Worm (Caenorhabditis elegans) whole organism, L2 larva: ENCODE results near the gene C17B7.5.
A peak's percentile ranks its signal among the peaks of the same experiment; 100 is the strongest.

ENCODE experiments used
- C34F6.9 ChIP-seq: fragments of 150-350 bp; optimal IDR thresholded peaks from 2 replicates; lab custom pipeline; 2014; ENCODE audit warnings: missing biosample characterization, missing genetic modification characterization
- aly-2 ChIP-seq: fragments of 150-350 bp; optimal IDR thresholded peaks from 2 replicates; lab custom pipeline; 2014; ENCODE audit warnings: missing biosample characterization, missing genetic modification characterization
- ama-1 ChIP-seq: fragments of 150-350 bp; optimal IDR thresholded peaks from 2 replicates; lab custom pipeline; 2018; ENCODE audit warnings: inconsistent platforms
- blmp-1 ChIP-seq: sonication (generic microtip); optimal IDR thresholded peaks from 2 replicates; lab custom pipeline; 2017; ENCODE audit warnings: missing genetic modification characterization, mild to moderate bottlenecking, missing compliant biosample characterization, antibody characterized with exemption, moderate library complexity; ENCODE audit not compliant: insufficient read depth
- ceh-16 ChIP-seq: fragments of 150-350 bp; optimal IDR thresholded peaks from 2 replicates; lab custom pipeline; 2014; ENCODE audit warnings: missing biosample characterization, missing genetic modification characterization
- ceh-82 ChIP-seq: fragments of 150-350 bp; optimal IDR thresholded peaks from 2 replicates; lab custom pipeline; 2014; ENCODE audit warnings: missing biosample characterization, missing genetic modification characterization
- crh-2 ChIP-seq: sonication (generic microtip); optimal IDR thresholded peaks from 2 replicates; lab custom pipeline; 2017; ENCODE audit warnings: missing biosample characterization, missing genetic modification characterization
- egl-27 ChIP-seq: sonication (generic microtip); optimal IDR thresholded peaks from 3 replicates; lab custom pipeline; 2017; ENCODE audit warnings: missing biosample characterization, missing genetic modification reagents, missing genetic modification characterization
- elt-3 ChIP-seq: sonication (generic microtip); optimal IDR thresholded peaks from 2 replicates; lab custom pipeline; 2017; ENCODE audit warnings: missing biosample characterization, missing genetic modification characterization
- fos-1 ChIP-seq: fragments of 150-350 bp; optimal IDR thresholded peaks from 2 replicates; lab custom pipeline; 2014; ENCODE audit warnings: missing biosample characterization, missing genetic modification characterization
- gmeb-1 ChIP-seq: fragments of 150-350 bp; optimal IDR thresholded peaks from 2 replicates; lab custom pipeline; 2014; ENCODE audit warnings: missing biosample characterization, missing genetic modification characterization
- lin-11 ChIP-seq: fragments of 150-350 bp; sonication (generic microtip); optimal IDR thresholded peaks from 2 replicates; lab custom pipeline; 2014; ENCODE audit warnings: missing biosample characterization, missing genetic modification characterization, inconsistent platforms, mixed read lengths
- mdl-1 ChIP-seq, 2 experiments: fragments of 150-350 bp in 1 of 2; sonication (generic microtip) in 1 of 2; optimal IDR thresholded peaks; 2 replicates each; lab custom pipeline; 2017; ENCODE audit warnings: missing biosample characterization in 2 of 2, missing genetic modification characterization in 2 of 2
- nhr-129 ChIP-seq: fragments of 150-350 bp; optimal IDR thresholded peaks from 2 replicates; lab custom pipeline; 2014; ENCODE audit warnings: missing biosample characterization, missing genetic modification characterization
- nhr-21 ChIP-seq: fragments of 150-350 bp; optimal IDR thresholded peaks from 2 replicates; lab custom pipeline; 2014; ENCODE audit warnings: missing biosample characterization, missing genetic modification characterization
- nhr-237 ChIP-seq: fragments of 150-350 bp; optimal IDR thresholded peaks from 2 replicates; lab custom pipeline; 2014; ENCODE audit warnings: missing biosample characterization, missing genetic modification characterization
- nhr-25 ChIP-seq: fragments of 150-350 bp; sonication (generic microtip); optimal IDR thresholded peaks from 3 replicates; lab custom pipeline; 2014; ENCODE audit warnings: missing biosample characterization, missing genetic modification characterization
- peb-1 ChIP-seq: fragments of 150-350 bp; optimal IDR thresholded peaks from 2 replicates; lab custom pipeline; 2014; ENCODE audit warnings: missing biosample characterization, missing genetic modification characterization
- sem-4 ChIP-seq: fragments of 150-350 bp; optimal IDR thresholded peaks from 2 replicates; lab custom pipeline; 2014; ENCODE audit warnings: missing biosample characterization, missing genetic modification reagents, missing genetic modification characterization
- skn-1 ChIP-seq: sonication (generic microtip); optimal IDR thresholded peaks from 2 replicates; lab custom pipeline; 2017; ENCODE audit warnings: missing biosample characterization, missing genetic modification characterization
- sma-3 ChIP-seq: sonication (generic microtip); optimal IDR thresholded peaks from 2 replicates; lab custom pipeline; 2016; ENCODE audit warnings: missing genetic modification reagents, missing genetic modification characterization, missing compliant biosample characterization
- sma-9 ChIP-seq, 2 experiments: fragments of 150-350 bp in 1 of 2; sonication (generic microtip) in 1 of 2; optimal IDR thresholded peaks; 2 replicates each; lab custom pipeline; 2014 to 2016; ENCODE audit warnings: missing genetic modification characterization in 2 of 2, mild to moderate bottlenecking in 1 of 2, missing biosample characterization in 1 of 2, missing compliant biosample characterization in 1 of 2, missing genetic modification reagents in 1 of 2, moderate library complexity in 1 of 2
- snpc-4 ChIP-seq: fragments of 150-350 bp; optimal IDR thresholded peaks from 2 replicates; lab custom pipeline; 2014; ENCODE audit warnings: missing biosample characterization, missing genetic modification characterization
- unc-39 ChIP-seq: fragments of 150-350 bp; optimal IDR thresholded peaks from 2 replicates; lab custom pipeline; 2014; ENCODE audit warnings: missing biosample characterization, missing genetic modification characterization
- unc-55 ChIP-seq: fragments of 150-350 bp; sonication (generic microtip); optimal IDR thresholded peaks from 3 replicates; lab custom pipeline; 2014; ENCODE audit warnings: missing biosample characterization, missing genetic modification reagents, missing genetic modification characterization
- zag-1 ChIP-seq: fragments of 150-350 bp; optimal IDR thresholded peaks from 2 replicates; lab custom pipeline; 2014; ENCODE audit warnings: missing biosample characterization, missing genetic modification characterization
- ztf-1 ChIP-seq: fragments of 200-800 bp; sonication (Bioruptor generic); conservative IDR thresholded peaks from 2 replicates; pipeline ENCODE4 v1.3.6; 2022; ENCODE audit warnings: missing genetic modification characterization, missing compliant biosample characterization
- ztf-4 ChIP-seq: fragments of 150-350 bp; optimal IDR thresholded peaks from 2 replicates; lab custom pipeline; 2014; ENCODE audit warnings: missing biosample characterization, missing genetic modification characterization

The C17B7.5 gene

DNA sequence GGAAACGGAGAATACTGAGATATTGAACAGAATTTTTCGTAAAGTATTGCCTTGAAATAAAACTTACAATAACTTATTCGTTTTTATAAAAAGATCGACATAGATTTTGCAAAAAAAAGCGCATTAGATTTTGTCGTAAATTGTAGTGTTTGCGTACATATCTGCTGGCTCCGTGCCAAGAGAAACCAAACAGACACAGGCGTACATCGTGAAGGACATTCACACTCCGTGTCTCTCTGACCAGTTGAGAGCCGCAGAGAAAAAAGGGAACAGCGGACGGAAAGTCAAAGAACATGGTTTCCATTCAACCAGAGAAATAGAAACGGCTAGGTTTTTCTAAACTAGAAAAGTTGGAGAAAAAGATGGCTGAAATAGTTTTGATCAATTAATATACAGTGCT, 18.1 kb upstream of the C17B7.5 start, which contains the start of gene arrd-19 (continued):
- TF ChIP-seq skn-1 (tag; lab: Kevin White, UChicago) (no peak), egl-27 (peak; percentile 78)

- TF ChIP-seq ztf-4 (tag; lab: Kevin White, UChicago) (no peak), sma-9 (GFP tag; optimal IDR thresholded peaks at IDR 0.05; lab: Kevin White, UChicago) (peak; percentile 70), sma-9 (tag; optimal IDR thresholded peaks at IDR 0.05; lab: Kevin White, UChicago) (no peak)
Measured at ce11 chrV:3316108-3316507, 17.3 kb upstream of the C17B7.5 start, which contains the start of gene F35F10.1. F35F10.1 (plus strand) TSS chrV:3316307.

- no peak for TF ChIP-seq sem-4 (tag; lab: Kevin White, UChicago)
- TF ChIP-seq mdl-1 (tag; optimal IDR thresholded peaks at IDR 0.05; lab: Kevin White, UChicago), result no peak
- no peak for TF ChIP-seq nhr-21
- no peak for TF ChIP-seq aly-2 (tag; lab: Kevin White, UChicago)
- no peak for TF ChIP-seq nhr-129
- TF ChIP-seq nhr-237 (tag; lab: Kevin White, UChicago), result no peak
- TF ChIP-seq unc-55 (GFP tag; lab: Kevin White, UChicago), result no peak
- no peak for TF ChIP-seq lin-11
- no peak for TF ChIP-seq crh-2
- no peak for TF ChIP-seq ceh-82 (tag; lab: Kevin White, UChicago)
- TF ChIP-seq blmp-1 (tag; lab: Kevin White, UChicago), result no peak
Measured at ce11 chrV:3318975-3319374, 14.5 kb upstream of the C17B7.5 start, which contains the start of gene F35F10.13. F35F10.13 (minus strand) TSS chrV:3319075.

ce11 chrV:3320005-3320404, 13.4 kb upstream of the C17B7.5 start, which contains the start of gene F35F10.14:
F35F10.14 (minus strand) TSS chrV:3320105.
- TF ChIP-seq unc-39 (tag; lab: Kevin White, UChicago), result no peak
- TF ChIP-seq ceh-82 (tag; lab: Kevin White, UChicago), result no peak

DNA sequence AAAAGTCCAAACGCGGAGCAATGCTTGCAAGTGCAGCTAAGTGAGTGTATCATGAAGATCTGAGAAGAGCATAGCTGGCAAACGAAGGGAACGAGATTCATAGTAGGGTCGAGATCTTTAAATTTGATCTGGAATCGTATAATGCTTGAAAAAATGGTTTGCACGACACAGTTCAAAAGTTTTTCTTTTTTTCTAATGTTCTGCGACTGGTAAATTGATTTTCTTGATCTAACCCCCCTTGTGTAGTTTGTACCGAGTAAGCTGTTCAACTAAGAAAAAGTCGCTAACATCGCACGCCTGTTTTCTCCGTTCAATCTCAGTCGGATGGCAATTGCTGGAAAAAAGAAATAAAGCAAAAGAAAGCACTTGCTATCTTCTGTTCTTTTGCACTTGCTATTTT, 13.0 kb upstream of the C17B7.5 start, which contains the start of gene C17B7.14:
Gene C17B7.14, minus strand, starts transcription at position 101 of the 400 bp plus-strand sequence.
- TF ChIP-seq gmeb-1 (tag; lab: Kevin White, UChicago), result no peak

DNA sequence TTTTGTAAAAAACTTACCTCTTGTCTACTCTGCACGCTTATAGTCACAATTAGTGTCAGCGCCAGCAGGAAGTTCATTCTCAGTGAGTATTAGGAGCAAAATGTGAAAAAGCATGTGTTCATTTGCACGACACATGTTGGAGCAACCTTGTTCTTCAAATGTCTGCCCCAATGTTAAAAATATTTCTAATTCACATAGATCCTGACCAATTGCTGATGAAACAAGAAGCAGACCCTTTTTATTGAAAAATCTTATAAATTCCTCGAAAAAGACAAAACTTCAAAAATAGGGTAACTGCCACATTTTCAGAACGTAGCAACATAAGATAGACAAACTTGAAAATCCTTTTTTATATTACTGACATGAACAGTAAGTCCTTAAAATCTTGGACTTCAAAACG, 9.3 kb upstream of the C17B7.5 start, which contains the start of gene C17B7.8:
Gene C17B7.8, minus strand, starts transcription at position 101 of the 400 bp plus-strand sequence.
- TF ChIP-seq zag-1 (tag; lab: Kevin White, UChicago), result no peak
- no peak for TF ChIP-seq ztf-4 (tag; lab: Kevin White, UChicago)
- no peak for TF ChIP-seq sma-3 (GFP tag; lab: Kevin White, UChicago)
- TF ChIP-seq, all 48 proteins: peak for 0

DNA sequence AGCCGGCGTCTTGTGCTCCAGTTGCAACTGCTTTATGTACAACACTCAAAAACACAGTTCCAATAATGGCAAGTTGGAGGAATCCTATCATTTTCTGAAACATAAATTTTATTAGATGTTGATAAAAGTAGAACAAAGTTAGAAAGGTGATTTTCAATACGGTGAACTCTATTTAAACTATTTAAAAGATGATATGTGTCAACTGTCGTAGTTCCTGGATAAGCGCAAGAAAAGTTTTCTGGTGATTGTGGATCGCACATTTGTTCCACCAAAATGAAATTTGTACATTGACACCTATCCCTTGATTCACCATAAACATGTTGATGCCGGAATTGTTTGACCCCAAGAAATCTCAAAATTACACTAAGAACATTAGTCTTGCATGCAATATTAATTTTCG, 1.4 kb upstream of the C17B7.5 start, which contains the start of gene C17B7.9:
Gene C17B7.9, minus strand, starts transcription at position 101 of the 400 bp plus-strand sequence.
- TF ChIP-seq C34F6.9 (tag; lab: Kevin White, UChicago), result no peak
- no peak for TF ChIP-seq gmeb-1 (tag; lab: Kevin White, UChicago)
- TF ChIP-seq ama-1 (lab: Kevin White, UChicago), result no peak
- no peak for TF ChIP-seq peb-1 (tag; lab: Kevin White, UChicago)
- no peak for TF ChIP-seq snpc-4 (tag; lab: Kevin White, UChicago)
- TF ChIP-seq nhr-25 (tag; lab: Kevin White, UChicago), result no peak
- TF ChIP-seq ceh-16 (tag; lab: Kevin White, UChicago), result no peak
- no peak for TF ChIP-seq ztf-4 (tag; lab: Kevin White, UChicago)
- TF ChIP-seq, all 48 proteins: peak for 0

DNA sequence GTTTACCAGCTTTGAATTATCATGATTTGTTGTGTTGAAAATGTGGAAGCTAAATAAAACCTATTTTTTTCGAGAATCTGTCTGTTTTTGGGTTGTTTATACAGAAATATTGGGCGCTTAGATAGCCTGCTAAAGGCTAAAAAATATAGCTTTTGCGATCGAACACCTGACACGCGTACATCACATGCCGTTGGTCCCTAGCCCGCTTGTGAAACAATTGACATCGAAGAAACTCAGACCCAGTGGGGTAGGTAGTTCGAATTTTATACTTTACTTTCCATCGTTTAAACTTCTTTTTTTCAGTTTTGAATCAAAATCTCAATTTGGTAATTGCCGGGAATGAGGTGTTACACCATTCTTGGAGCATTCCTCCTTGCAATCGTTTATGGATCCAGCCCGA, 5.6 kb downstream of the C17B7.5 start, which contains the start of gene C17B7.4:
Gene C17B7.4, plus strand, starts transcription at position 301 of the 400 bp plus-strand sequence.
- no peak for TF ChIP-seq ceh-82 (tag; lab: Kevin White, UChicago)
- TF ChIP-seq fos-1, result no peak
- TF ChIP-seq aly-2 (tag; lab: Kevin White, UChicago), result no peak
- TF ChIP-seq elt-3 (tag; lab: Kevin White, UChicago), result no peak
- TF ChIP-seq ztf-1 (GFP tag; lab: Robert Waterston, UW), result no peak
- no peak for TF ChIP-seq gmeb-1 (tag; lab: Kevin White, UChicago)
